Fruit fly (Drosophila melanogaster) whole organism, adult: Measurements from ENCODE around the gene PGRP-LF.

Experiments
- CG5204 ChIP-seq: fragments of 200-800 bp; sonication (Bioruptor generic); optimal IDR thresholded peaks from 2 replicates; lab custom pipeline; 2016; ENCODE audit warnings: missing biosample characterization, missing genetic modification characterization
- CG7101 ChIP-seq: fragments of 200-800 bp; sonication (Bioruptor generic); optimal IDR thresholded peaks from 2 replicates; lab custom pipeline; 2018; ENCODE audit warnings: missing biosample characterization, mild to moderate bottlenecking, missing genetic modification characterization, moderate library complexity
- Clk ChIP-seq: fragments of 200-800 bp; sonication (Bioruptor generic); optimal IDR thresholded peaks from 2 replicates; lab custom pipeline; 2017; ENCODE audit warnings: missing biosample characterization, missing genetic modification characterization
- Hr96 ChIP-seq: fragments of 200-800 bp; sonication (Bioruptor generic); optimal IDR thresholded peaks from 2 replicates; lab custom pipeline; 2016; ENCODE audit warnings: missing biosample characterization, missing genetic modification characterization
- cic ChIP-seq: fragments of 200-800 bp; sonication (Bioruptor generic); optimal IDR thresholded peaks from 2 replicates; lab custom pipeline; 2017; ENCODE audit warnings: missing biosample characterization, mild to moderate bottlenecking, missing genetic modification characterization, moderate library complexity
- cnc ChIP-seq, 2 experiments: fragments of >200 bp; optimal IDR thresholded peaks; 2 replicates each; lab custom pipeline; 2017
- pad ChIP-seq: fragments of 200-800 bp; sonication (Bioruptor generic); optimal IDR thresholded peaks from 3 replicates; lab custom pipeline; 2017; ENCODE audit warnings: missing biosample characterization, missing genetic modification characterization, mild to moderate bottlenecking, moderate library complexity, missing genetic modification reagents

- TF ChIP-seq cnc (optimal IDR thresholded peaks at IDR 0.05; lab: Kevin White, UChicago) (no peak), CG5204 (GFP tag; lab: Kevin White, UChicago) (no peak), pad (GFP tag; lab: Kevin White, UChicago) (no peak), Clk (GFP tag; lab: Kevin White, UChicago) (peak; percentile 63), CG7101 (no peak), cic (GFP tag; lab: Kevin White, UChicago) (no peak), Hr96 (no peak)
Observed at dm6 chr3L:9376573-9376972, 27.2 kb downstream of the PGRP-LF start.
